Worm (Caenorhabditis elegans) whole organism, L4 larva: ENCODE results near the gene C03A3.2.

Experiments
- ama-1 ChIP-seq: fragments of 150-350 bp; optimal IDR thresholded peaks from 2 replicates; lab custom pipeline; 2014; ENCODE audit warnings: inconsistent platforms, mixed read lengths
- hmg-1.1 ChIP-seq: fragments of 200-800 bp; sonication (Bioruptor generic); IDR thresholded peaks from 2 replicates; pipeline ENCODE4 v1.3.6; 2022; ENCODE audit warnings: missing genetic modification reagents, missing genetic modification characterization, missing compliant biosample characterization
- lin-29 ChIP-seq: fragments of 200-800 bp; sonication (Bioruptor generic); IDR thresholded peaks from 2 replicates; pipeline ENCODE4 v1.3.6; 2022; ENCODE audit warnings: missing genetic modification reagents, missing genetic modification characterization, missing compliant biosample characterization
- snpc-4 ChIP-seq: fragments of 150-350 bp; optimal IDR thresholded peaks from 2 replicates; lab custom pipeline; 2014; ENCODE audit warnings: missing biosample characterization, missing genetic modification characterization

DNA sequence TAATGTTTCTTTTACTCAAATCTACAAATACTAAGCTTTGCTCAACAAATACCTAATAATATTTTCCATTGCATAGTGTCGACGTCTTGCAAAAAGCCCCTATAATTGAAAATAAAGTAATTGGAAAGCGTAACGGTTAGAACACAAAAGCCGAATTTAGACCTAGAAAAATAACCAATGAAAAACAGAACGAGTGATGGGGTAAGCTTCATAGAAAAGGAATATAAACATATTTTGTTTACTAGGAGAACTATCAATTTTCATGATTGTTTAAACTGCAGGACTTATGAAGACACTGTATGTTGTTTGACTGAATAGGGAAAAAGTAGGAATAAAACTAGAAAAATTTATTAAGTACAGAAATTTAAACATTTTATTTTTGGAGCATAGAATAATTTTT, 23.6 kb downstream of the C03A3.2 start, which contains the start of gene F38B2.3:
- TF ChIP-seq hmg-1.1 (GFP tag; lab: Robert Waterston, UW), result no peak
- TF ChIP-seq snpc-4 (tag; lab: Kevin White, UChicago), result no peak
- TF ChIP-seq lin-29, result no peak
- no peak for TF ChIP-seq ama-1
